Worm (Caenorhabditis elegans) whole organism, late embryonic: ENCODE measurements around the gene dnc-3.

Experiments
- C08G9.2 ChIP-seq: sonication (generic microtip); optimal IDR thresholded peaks from 2 replicates; lab custom pipeline; 2016; ENCODE audit warnings: mild to moderate bottlenecking, missing genetic modification characterization, moderate library complexity, missing compliant biosample characterization
- F13H6.1 ChIP-seq: sonication (generic microtip); optimal IDR thresholded peaks from 2 replicates; lab custom pipeline; 2016; ENCODE audit warnings: missing genetic modification characterization, missing compliant biosample characterization
- ceh-14 ChIP-seq: sonication (generic microtip); optimal IDR thresholded peaks from 2 replicates; lab custom pipeline; 2016; ENCODE audit warnings: missing genotype, missing genetic modification characterization, missing compliant biosample characterization
- ceh-18 ChIP-seq: sonication (generic microtip); optimal IDR thresholded peaks from 2 replicates; lab custom pipeline; 2016; ENCODE audit warnings: missing genetic modification characterization, missing compliant biosample characterization
- ceh-19 ChIP-seq: fragments of 200-800 bp; sonication (Bioruptor generic); optimal IDR thresholded peaks from 2 replicates; lab custom pipeline; 2018; ENCODE audit warnings: mild to moderate bottlenecking, missing genetic modification characterization, missing compliant biosample characterization
- ceh-22 ChIP-seq: sonication (generic microtip); optimal IDR thresholded peaks from 2 replicates; lab custom pipeline; 2017; ENCODE audit warnings: missing biosample characterization, missing genetic modification characterization
- ceh-24 ChIP-seq: sonication (generic microtip); optimal IDR thresholded peaks from 2 replicates; lab custom pipeline; 2016; ENCODE audit warnings: mild to moderate bottlenecking, missing genetic modification characterization, missing compliant biosample characterization
- ceh-31 ChIP-seq: sonication (generic microtip); optimal IDR thresholded peaks from 2 replicates; lab custom pipeline; 2016; ENCODE audit warnings: missing genetic modification characterization, missing compliant biosample characterization
- ceh-34 ChIP-seq: sonication (generic microtip); optimal IDR thresholded peaks from 2 replicates; lab custom pipeline; 2016; ENCODE audit warnings: mild to moderate bottlenecking, missing genetic modification characterization, missing compliant biosample characterization
- ceh-45 ChIP-seq: fragments of 200-800 bp; sonication (Bioruptor generic); IDR thresholded peaks from 2 replicates; pipeline ENCODE4 v1.3.6; 2022; ENCODE audit warnings: missing genetic modification reagents, missing genetic modification characterization, missing compliant biosample characterization
- ceh-48 ChIP-seq: sonication (generic microtip); optimal IDR thresholded peaks from 2 replicates; lab custom pipeline; 2016; ENCODE audit warnings: missing genetic modification characterization, inconsistent platforms, missing compliant biosample characterization
- ceh-6 ChIP-seq: fragments of 200-800 bp; sonication (Bioruptor generic); optimal IDR thresholded peaks from 2 replicates; lab custom pipeline; 2018; ENCODE audit warnings: mild to moderate bottlenecking, missing genetic modification characterization, missing compliant biosample characterization
- che-1 ChIP-seq: sonication (generic microtip); optimal IDR thresholded peaks from 2 replicates; lab custom pipeline; 2016; ENCODE audit warnings: mild to moderate bottlenecking, missing genetic modification characterization, missing compliant biosample characterization
- dve-1 ChIP-seq: sonication (generic microtip); optimal IDR thresholded peaks from 2 replicates; lab custom pipeline; 2017; ENCODE audit warnings: antibody characterized with exemption, mild to moderate bottlenecking, missing genetic modification characterization, missing compliant biosample characterization
- elt-2 ChIP-seq: sonication (generic microtip); optimal IDR thresholded peaks from 2 replicates; lab custom pipeline; 2016; ENCODE audit warnings: missing genetic modification reagents, missing genetic modification characterization, missing compliant biosample characterization
- elt-4 ChIP-seq: sonication (generic microtip); optimal IDR thresholded peaks from 2 replicates; lab custom pipeline; 2016; ENCODE audit warnings: missing genetic modification characterization, missing compliant biosample characterization
- ets-4 ChIP-seq: sonication (generic microtip); optimal IDR thresholded peaks from 2 replicates; lab custom pipeline; 2016; ENCODE audit warnings: missing genetic modification characterization, missing compliant biosample characterization
- eyg-1 ChIP-seq: sonication (generic microtip); optimal IDR thresholded peaks from 2 replicates; lab custom pipeline; 2016; ENCODE audit warnings: missing genotype, missing genetic modification characterization, missing compliant biosample characterization
- fkh-6 ChIP-seq: sonication (generic microtip); optimal IDR thresholded peaks from 2 replicates; lab custom pipeline; 2016; ENCODE audit warnings: missing genetic modification characterization, missing compliant biosample characterization
- hlh-13 ChIP-seq: fragments of 200-800 bp; sonication (Bioruptor generic); optimal IDR thresholded peaks from 2 replicates; lab custom pipeline; 2018; ENCODE audit warnings: mild to moderate bottlenecking, missing genetic modification characterization, missing compliant biosample characterization
- hlh-15 ChIP-seq: sonication (generic microtip); optimal IDR thresholded peaks from 2 replicates; lab custom pipeline; 2016; ENCODE audit warnings: missing genetic modification characterization, missing compliant biosample characterization
- hlh-6 ChIP-seq: sonication (generic microtip); optimal IDR thresholded peaks from 2 replicates; lab custom pipeline; 2016; ENCODE audit warnings: missing genotype, missing genetic modification characterization, missing compliant biosample characterization
- hlh-8 ChIP-seq: sonication (generic microtip); optimal IDR thresholded peaks from 2 replicates; lab custom pipeline; 2016; ENCODE audit warnings: missing genotype, missing genetic modification characterization, missing compliant biosample characterization
- madf-2 ChIP-seq: sonication (generic microtip); optimal IDR thresholded peaks from 2 replicates; lab custom pipeline; 2017; ENCODE audit warnings: missing genetic modification characterization, missing compliant biosample characterization
- mec-3 ChIP-seq: sonication (generic microtip); optimal IDR thresholded peaks from 2 replicates; lab custom pipeline; 2016; ENCODE audit warnings: borderline replicate concordance, missing genetic modification characterization, missing compliant biosample characterization
- nfya-1 ChIP-seq: sonication (generic microtip); optimal IDR thresholded peaks from 2 replicates; lab custom pipeline; 2017; ENCODE audit warnings: missing genetic modification characterization, mild to moderate bottlenecking, missing compliant biosample characterization, antibody characterized with exemption, moderate library complexity
- npax-4 ChIP-seq: sonication (generic microtip); optimal IDR thresholded peaks from 2 replicates; lab custom pipeline; 2016; ENCODE audit warnings: missing genetic modification characterization, missing compliant biosample characterization
- pag-3 ChIP-seq: sonication (generic microtip); optimal IDR thresholded peaks from 2 replicates; lab custom pipeline; 2016; ENCODE audit warnings: missing compliant biosample characterization, missing genetic modification characterization, borderline replicate concordance
- pros-1 ChIP-seq: fragments of 150-350 bp; optimal IDR thresholded peaks from 2 replicates; lab custom pipeline; 2014; ENCODE audit warnings: missing biosample characterization, missing genetic modification reagents, missing genetic modification characterization
- ref-2 ChIP-seq: sonication (generic microtip); optimal IDR thresholded peaks from 2 replicates; lab custom pipeline; 2016; ENCODE audit warnings: missing genetic modification characterization, missing compliant biosample characterization
- rnt-1 ChIP-seq: sonication (generic microtip); optimal IDR thresholded peaks from 2 replicates; lab custom pipeline; 2016; ENCODE audit warnings: missing genetic modification characterization, missing compliant biosample characterization
- syd-9 ChIP-seq: sonication (generic microtip); optimal IDR thresholded peaks from 2 replicates; lab custom pipeline; 2016; ENCODE audit warnings: mild to moderate bottlenecking, missing genetic modification characterization, moderate library complexity, missing compliant biosample characterization
- tbx-2 ChIP-seq: sonication (generic microtip); optimal IDR thresholded peaks from 2 replicates; lab custom pipeline; 2016; ENCODE audit warnings: missing genetic modification characterization, missing compliant biosample characterization
- tbx-7 ChIP-seq: sonication (generic microtip); optimal IDR thresholded peaks from 2 replicates; lab custom pipeline; 2016; ENCODE audit warnings: missing genotype, missing genetic modification characterization, missing compliant biosample characterization
- ttx-3 ChIP-seq: sonication (generic microtip); optimal IDR thresholded peaks from 2 replicates; lab custom pipeline; 2016; ENCODE audit warnings: missing genetic modification reagents, missing genetic modification characterization, missing compliant biosample characterization
- unc-42 ChIP-seq: sonication (generic microtip); optimal IDR thresholded peaks from 2 replicates; lab custom pipeline; 2016; ENCODE audit warnings: missing genotype, missing genetic modification characterization, missing compliant biosample characterization
- zip-5 ChIP-seq: sonication (generic microtip); optimal IDR thresholded peaks from 2 replicates; lab custom pipeline; 2016; ENCODE audit warnings: missing genetic modification characterization, missing compliant biosample characterization

dnc-3 gene

DNA sequence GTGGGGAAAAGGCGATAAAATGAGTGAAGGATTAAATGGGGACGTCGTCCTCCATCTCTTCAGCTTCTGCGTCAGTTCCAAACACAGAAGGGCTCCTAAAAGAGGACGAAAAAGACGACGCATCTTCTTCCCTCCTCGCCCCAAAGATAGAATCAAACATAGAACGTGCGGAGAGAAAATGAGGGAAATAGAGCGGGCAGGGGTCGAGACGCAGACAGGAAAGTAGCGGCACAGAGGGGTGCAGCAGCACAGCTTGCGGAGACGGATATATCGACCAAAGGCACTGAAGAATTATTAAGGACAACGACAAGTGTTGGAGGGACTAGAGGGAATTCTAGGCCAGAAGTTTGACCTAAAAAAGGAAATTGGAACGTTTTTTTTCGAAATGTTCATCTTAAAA is 6.2 kb upstream of the dnc-3 start:
- TF ChIP-seq ceh-48 (tag; lab: Kevin White, UChicago) (peak; percentile 39), ceh-34 (tag; lab: Kevin White, UChicago) (peak; percentile 53), ceh-14 (tag; lab: Kevin White, UChicago) (no peak), hlh-13 (GFP tag; lab: Kevin White, UChicago) (no peak), ceh-31 (tag; lab: Kevin White, UChicago) (peak; percentile 82), mec-3 (tag; lab: Kevin White, UChicago) (peak; percentile 52), ceh-18 (tag; lab: Kevin White, UChicago) (peak; percentile 37), rnt-1 (tag; lab: Kevin White, UChicago) (peak; percentile 20), C08G9.2 (tag; lab: Kevin White, UChicago) (peak; percentile 51), ets-4 (tag; lab: Kevin White, UChicago) (no peak), syd-9 (peak; percentile 47), tbx-2 (tag; lab: Kevin White, UChicago) (peak; percentile 48), unc-42 (tag; lab: Kevin White, UChicago) (peak; percentile 81), nfya-1 (tag; lab: Kevin White, UChicago) (peak; percentile 37)

DNA sequence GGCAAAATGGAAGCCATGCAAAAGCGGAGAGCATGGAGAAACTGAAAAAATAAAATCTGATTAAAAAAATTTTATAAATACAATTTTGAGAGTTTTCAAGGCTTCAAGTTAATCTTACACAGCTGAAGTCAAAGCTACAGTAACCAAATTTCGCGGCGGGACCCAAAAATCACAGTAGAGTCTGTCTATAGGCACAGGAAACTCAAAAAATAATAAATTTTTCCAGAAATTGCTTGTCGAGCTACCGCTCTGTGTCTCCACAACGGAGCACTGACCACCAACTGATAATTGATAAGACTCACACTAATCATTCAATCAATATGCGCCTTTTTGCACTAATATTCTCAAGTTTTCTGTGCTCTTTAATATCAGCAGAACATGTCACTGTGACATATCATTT is 3.2 kb upstream of the dnc-3 start, which contains the start of gene W10G11.19:
Gene W10G11.19, plus strand, starts transcription at position 301 of the 400 bp plus-strand sequence.
- TF ChIP-seq elt-2 (tag; lab: Kevin White, UChicago) = no peak
- no peak for TF ChIP-seq pros-1 (tag; lab: Kevin White, UChicago)
- TF ChIP-seq ceh-24 (tag; lab: Kevin White, UChicago) = no peak
- TF ChIP-seq madf-2 = no peak
- no peak for TF ChIP-seq hlh-8
- no peak for TF ChIP-seq hlh-13 (GFP tag; lab: Kevin White, UChicago)

DNA sequence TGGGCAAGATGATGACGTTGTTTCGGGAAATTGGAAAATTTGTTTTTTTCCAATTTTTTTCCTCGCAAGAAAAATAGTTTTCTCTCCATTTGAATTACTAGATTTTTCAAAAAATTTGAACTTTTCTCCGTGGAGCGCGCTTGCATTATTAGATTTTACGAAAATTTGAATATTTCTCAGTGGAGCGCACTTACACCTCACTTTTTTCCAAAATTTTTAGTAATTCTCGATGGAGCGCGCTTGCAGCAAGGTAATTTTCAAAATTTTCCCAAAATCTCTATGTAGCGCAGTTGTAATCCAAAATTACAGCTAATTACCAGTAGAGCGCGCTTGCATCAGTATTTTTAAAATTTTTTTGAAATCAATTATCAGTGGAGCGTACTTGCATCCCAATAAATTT is 1.1 kb downstream of the dnc-3 start:
- TF ChIP-seq ceh-19 (GFP tag; lab: Kevin White, UChicago) = no peak
- TF ChIP-seq hlh-6 = no peak
- no peak for TF ChIP-seq elt-2 (tag; lab: Kevin White, UChicago)
- TF ChIP-seq pag-3 (tag; lab: Kevin White, UChicago) = no peak
- TF ChIP-seq ceh-6 (GFP tag; lab: Kevin White, UChicago) = no peak
- TF ChIP-seq eyg-1 (tag; lab: Kevin White, UChicago) = no peak
- TF ChIP-seq dve-1 (tag; lab: Kevin White, UChicago) = no peak
- TF ChIP-seq ceh-45 (GFP tag; lab: Robert Waterston, UW) = no peak
- TF ChIP-seq elt-4 (tag; lab: Kevin White, UChicago) = no peak
- no peak for TF ChIP-seq zip-5
- TF ChIP-seq tbx-2 (tag; lab: Kevin White, UChicago) = no peak
- TF ChIP-seq che-1 (tag; lab: Kevin White, UChicago) = no peak
- no peak for TF ChIP-seq ceh-34 (tag; lab: Kevin White, UChicago)
- TF ChIP-seq ref-2 = no peak
- no peak for TF ChIP-seq fkh-6

DNA sequence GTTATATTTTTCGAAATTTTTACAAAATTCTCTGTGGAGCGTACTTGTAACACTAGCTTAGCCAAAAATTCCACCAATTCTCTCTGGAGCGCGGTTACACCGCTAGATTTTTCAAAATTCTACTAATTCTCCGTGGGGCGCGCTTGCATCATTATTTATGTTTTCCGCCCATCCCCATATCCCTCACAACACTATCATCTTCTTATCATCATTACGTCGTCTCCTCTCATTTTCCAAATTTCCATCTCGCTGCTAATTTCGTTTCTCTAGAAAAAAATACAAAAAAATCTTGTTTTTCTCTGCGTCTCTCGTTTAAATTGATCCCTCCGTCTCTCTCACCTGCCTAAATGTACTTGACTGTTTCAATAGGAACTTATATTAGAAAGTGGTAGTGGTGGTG is 1.8 kb downstream of the dnc-3 start:
- TF ChIP-seq F13H6.1 (no peak), ceh-19 (GFP tag; lab: Kevin White, UChicago) (no peak), elt-2 (tag; lab: Kevin White, UChicago) (no peak), pros-1 (tag; lab: Kevin White, UChicago) (no peak), dve-1 (tag; lab: Kevin White, UChicago) (no peak), ttx-3 (tag; lab: Kevin White, UChicago) (no peak), npax-4 (tag; lab: Kevin White, UChicago) (no peak), hlh-15 (no peak), che-1 (tag; lab: Kevin White, UChicago) (no peak), tbx-7 (tag; lab: Kevin White, UChicago) (no peak), ceh-22 (tag; lab: Kevin White, UChicago) (no peak)
